Worm (Caenorhabditis elegans): ENCODE results near the gene F25B5.6.

The F25B5.6 gene

DNA sequence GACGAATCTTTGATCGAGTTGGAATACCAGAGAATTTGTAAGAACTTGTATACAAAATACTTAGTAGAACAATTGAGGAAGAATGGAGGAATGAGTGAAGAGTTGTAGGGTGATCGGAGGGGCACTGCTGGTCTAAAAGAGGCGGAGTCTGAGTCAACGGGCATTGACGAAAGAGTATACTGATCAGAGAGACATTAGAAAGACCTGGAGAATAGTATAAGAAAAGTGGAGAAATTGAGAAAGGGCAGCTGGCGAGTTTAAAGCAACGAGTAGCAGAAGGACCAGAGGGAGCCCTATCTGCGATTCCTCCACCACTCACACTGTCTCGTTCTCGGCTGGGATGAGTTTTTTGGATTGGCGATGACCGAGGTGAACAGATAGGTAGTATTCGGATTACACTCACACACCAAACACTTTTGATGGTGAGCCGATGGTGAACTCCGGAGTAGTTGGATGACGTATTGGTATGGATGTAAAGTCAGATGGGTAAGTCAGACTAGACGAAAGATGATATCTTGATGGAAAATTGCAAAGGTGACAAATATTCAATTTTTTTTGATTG, 17.0 kb downstream of the F25B5.6 start, which contains the start of gene EGAP1.5:
Gene EGAP1.5 (plus strand): TSS at position 289 of the 562 bp plus-strand sequence.
- no peak for TF ChIP-seq pqm-1 (tag; optimal IDR thresholded peaks at IDR 0.05)
- TF ChIP-seq hlh-11 (tag; optimal IDR thresholded peaks at IDR 0.05), result peak; percentile 15

- TF ChIP-seq skn-1 (tag; optimal IDR thresholded peaks at IDR 0.05) (no peak), daf-16 (GFP tag; optimal IDR thresholded peaks at IDR 0.05) (peak in 1 of 2 experiments; percentile 19), daf-16 (tag; optimal IDR thresholded peaks at IDR 0.05) (no peak), hlh-30 (tag; optimal IDR thresholded peaks at IDR 0.05; ENCODE audit: insufficient read depth) (peak; percentile 14), lim-7 (GFP tag; IDR thresholded peaks at IDR 0.05) (no peak), zip-2 (tag; optimal IDR thresholded peaks at IDR 0.05) (no peak)
Measured at ce11 chrIII:5930659-5931058, 17.9 kb downstream of the F25B5.6 start.

- TF ChIP-seq fkh-10 (GFP tag; optimal IDR thresholded peaks at IDR 0.05), result no peak
- TF ChIP-seq hmg-1.1 (GFP tag; IDR thresholded peaks at IDR 0.05), result 0 out of 2 replicates have a peak, but pooled peaks have one; percentile 6
- TF ChIP-seq ceh-28 (tag; optimal IDR thresholded peaks at IDR 0.05), result no peak
- TF ChIP-seq Y48G9A.11 (GFP tag; IDR thresholded peaks at IDR 0.05), result no peak
- no peak for TF ChIP-seq fos-1 (tag; optimal IDR thresholded peaks at IDR 0.05)
- peak; percentile 88 for TF ChIP-seq lin-38 (GFP tag; IDR thresholded peaks at IDR 0.05)
- TF ChIP-seq T20F7.1 (GFP tag; optimal IDR thresholded peaks at IDR 0.05), result peak; percentile 23
- no peak for TF ChIP-seq nhr-48 (tag; optimal IDR thresholded peaks at IDR 0.05)
- TF ChIP-seq pha-4 (GFP tag; IDR thresholded peaks at IDR 0.05), result no peak
- TF ChIP-seq pha-4 (tag; optimal IDR thresholded peaks at IDR 0.05), result peak; percentile 51
- TF ChIP-seq F44E2.7 (GFP tag; IDR thresholded peaks at IDR 0.05), result no peak
- no peak for TF ChIP-seq zag-1 (tag; optimal IDR thresholded peaks at IDR 0.05)
- TF ChIP-seq dve-1 (tag; optimal IDR thresholded peaks at IDR 0.05; ENCODE audit: insufficient read depth), result peak; percentile 37
- peak; percentile 9 for TF ChIP-seq aha-1 (tag)
- peak in 1 of 2 experiments; percentile 28 for TF ChIP-seq hif-1 (tag; optimal IDR thresholded peaks at IDR 0.05)
- no peak for TF ChIP-seq nhr-10 (tag; optimal IDR thresholded peaks at IDR 0.05)
- TF ChIP-seq mdl-1 (tag; optimal IDR thresholded peaks at IDR 0.05), result no peak
- no peak for TF ChIP-seq F37D6.2 (tag; optimal IDR thresholded peaks at IDR 0.05)
- peak; percentile 38 for TF ChIP-seq rbr-2 (tag; optimal IDR thresholded peaks at IDR 0.05)
- TF ChIP-seq mdt-29 (GFP tag; IDR thresholded peaks at IDR 0.05), result no peak
- peak; percentile 12 for TF ChIP-seq nhr-6 (tag; optimal IDR thresholded peaks at IDR 0.05)
- TF ChIP-seq zfp-3 (GFP tag; conservative IDR thresholded peaks at IDR 0.05), result no peak
- TF ChIP-seq zfp-2 (tag; optimal IDR thresholded peaks at IDR 0.05), result no peak
- no peak for TF ChIP-seq daf-16 (GFP tag; optimal IDR thresholded peaks at IDR 0.05)
- TF ChIP-seq daf-16 (tag; optimal IDR thresholded peaks at IDR 0.05), result peak; percentile 31
- TF ChIP-seq mep-1 (tag; optimal IDR thresholded peaks at IDR 0.05), result peak; percentile 38
- TF ChIP-seq lsy-2 (tag; optimal IDR thresholded peaks at IDR 0.05), result peak in 1 of 2 experiments; percentile 84
- no peak for TF ChIP-seq ctbp-1 (GFP tag; IDR thresholded peaks at IDR 0.05)
- peak; percentile 65 for TF ChIP-seq dpl-1 (GFP tag; optimal IDR thresholded peaks at IDR 0.05)
- TF ChIP-seq duxl-1 (tag; optimal IDR thresholded peaks at IDR 0.05; ENCODE audit: poor library complexity), result peak; percentile 15
- no peak for TF ChIP-seq unc-39 (tag; optimal IDR thresholded peaks at IDR 0.05)
Measured at ce11 chrIII:5925724-5926123, 22.8 kb downstream of the F25B5.6 start, which contains the start of the genes dnc-2 and bcl-7. Gene dnc-2, minus strand, starts transcription at chrIII:5925756. Gene bcl-7, plus strand, starts transcription at chrIII:5926086.

ce11 chrIII:5922236-5922635, 26.3 kb downstream of the F25B5.6 start:
- TF ChIP-seq mxl-3 (GFP tag; optimal IDR thresholded peaks at IDR 0.05) (peak; percentile 50), php-3 (GFP tag; IDR thresholded peaks at IDR 0.05) (0 out of 2 replicates have a peak, but pooled peaks have one; percentile 24), lsy-2 (tag; optimal IDR thresholded peaks at IDR 0.05) (peak in 1 of 2 experiments; percentile 6), ZK337.2 (GFP tag; IDR thresholded peaks at IDR 0.05) (no peak), mdt-29 (GFP tag; IDR thresholded peaks at IDR 0.05) (no peak), nhr-28 (tag; optimal IDR thresholded peaks at IDR 0.05) (peak; percentile 80), hlh-30 (tag; optimal IDR thresholded peaks at IDR 0.05; ENCODE audit: insufficient read depth) (peak; percentile 43), nhr-48 (tag; optimal IDR thresholded peaks at IDR 0.05) (peak; percentile 15), hlh-11 (tag; optimal IDR thresholded peaks at IDR 0.05) (peak; percentile 48), unc-62 (GFP tag; optimal IDR thresholded peaks at IDR 0.05 in 1 of 2) (peak in 1 of 2 experiments; percentile 72), unc-62 (tag; optimal IDR thresholded peaks at IDR 0.05) (peak; percentile 42), mdl-1 (tag; optimal IDR thresholded peaks at IDR 0.05) (peak in 1 of 2 experiments; percentile 59)
